Worm (Caenorhabditis elegans) whole organism, L1 larva: ENCODE data around the gene T28B11.1.
A peak's percentile ranks its signal among the peaks of the same experiment; 100 is the strongest.

Experiments used
- ceh-63 ChIP-seq: fragments of 200-800 bp; sonication (Bioruptor generic); optimal IDR thresholded peaks from 2 replicates; lab custom pipeline; 2018; ENCODE audit warnings: mild to moderate bottlenecking, missing genetic modification characterization, missing compliant biosample characterization
- efl-1 ChIP-seq, 4 experiments: fragments of 150-350 bp; optimal IDR thresholded peaks in 3 of 4; peaks in 1 of 4; 1 replicate in 1 of 4; 2 replicates in 3 of 4; lab custom pipeline; 2014; ENCODE audit warnings: missing biosample characterization in 2 of 4, missing genetic modification characterization in 2 of 4, missing genetic modification reagents in 2 of 4
- lin-13 ChIP-seq: fragments of 150-350 bp; optimal IDR thresholded peaks from 2 replicates; lab custom pipeline; 2014; ENCODE audit warnings: missing biosample characterization, missing genetic modification reagents, missing genetic modification characterization
- lin-14 ChIP-seq: fragments of 200-800 bp; sonication (Bioruptor generic); optimal IDR thresholded peaks from 2 replicates; lab custom pipeline; 2018; ENCODE audit warnings: mild to moderate bottlenecking, missing genetic modification characterization, moderate library complexity, missing compliant biosample characterization
- lsy-2 ChIP-seq, 2 experiments: fragments of 150-350 bp; optimal IDR thresholded peaks; 2 replicates each; lab custom pipeline; 2014; ENCODE audit warnings: missing biosample characterization in 2 of 2, missing genetic modification characterization in 2 of 2
- mep-1 ChIP-seq: fragments of 150-350 bp; optimal IDR thresholded peaks from 2 replicates; lab custom pipeline; 2014; ENCODE audit warnings: missing biosample characterization, missing genetic modification characterization
- nhr-71 ChIP-seq: sonication (generic microtip); optimal IDR thresholded peaks from 2 replicates; lab custom pipeline; 2016; ENCODE audit warnings: mild to moderate bottlenecking, missing genetic modification characterization, moderate library complexity, missing compliant biosample characterization
- pag-3 ChIP-seq: sonication (generic microtip); optimal IDR thresholded peaks from 2 replicates; lab custom pipeline; 2017; ENCODE audit warnings: missing genetic modification characterization, mild to moderate bottlenecking, missing compliant biosample characterization, antibody characterized with exemption, borderline replicate concordance; ENCODE audit not compliant: insufficient read depth
- rnt-1 ChIP-seq: sonication (generic microtip); optimal IDR thresholded peaks from 2 replicates; lab custom pipeline; 2016; ENCODE audit warnings: mild to moderate bottlenecking, missing genetic modification characterization, moderate library complexity, missing compliant biosample characterization
- snu-23 ChIP-seq: sonication (generic microtip); optimal IDR thresholded peaks from 2 replicates; lab custom pipeline; 2016; ENCODE audit warnings: missing genetic modification characterization, missing compliant biosample characterization
- unc-130 ChIP-seq: fragments of 150-350 bp; optimal IDR thresholded peaks from 2 replicates; lab custom pipeline; 2017; ENCODE audit warnings: missing biosample characterization, missing genetic modification characterization, inconsistent platforms
- unc-86 ChIP-seq: sonication (generic microtip); optimal IDR thresholded peaks from 2 replicates; lab custom pipeline; 2016; ENCODE audit warnings: missing genetic modification characterization, missing compliant biosample characterization
- zip-4 ChIP-seq: fragments of 200-800 bp; sonication (Bioruptor generic); optimal IDR thresholded peaks from 2 replicates; lab custom pipeline; 2018; ENCODE audit warnings: mild to moderate bottlenecking, missing genetic modification characterization, moderate library complexity, missing compliant biosample characterization

The T28B11.1 gene

ce11 chrV:10667284-10667683 is 64.9 kb downstream of the T28B11.1 start, which contains the start of gene twk-12:
twk-12 (plus strand) TSS chrV:10667584.
- TF ChIP-seq efl-1 (optimal IDR thresholded peaks at IDR 0.05; lab: Kevin White, UChicago) (no peak), efl-1 (GFP tag; optimal IDR thresholded peaks at IDR 0.05 in 1 of 2; lab: Kevin White, UChicago) (peak in 1 of 2 experiments; percentile 23), ceh-63 (GFP tag; lab: Kevin White, UChicago) (no peak)
- TF ChIP-seq, all 84 proteins: peak for 1

ce11 chrV:10664271-10664670 is 68.0 kb downstream of the T28B11.1 start:
- TF ChIP-seq zip-4 (no peak), lin-14 (GFP tag; lab: Kevin White, UChicago) (peak; percentile 46), snu-23 (GFP tag; lab: Kevin White, UChicago) (peak; percentile 10), unc-130 (tag; lab: Kevin White, UChicago) (peak; percentile 11), lin-13 (GFP tag; lab: Kevin White, UChicago) (no peak), pag-3 (tag; lab: Kevin White, UChicago) (peak; percentile 63), rnt-1 (peak; percentile 69), mep-1 (tag; lab: Kevin White, UChicago) (peak; percentile 14), unc-86 (tag; lab: Kevin White, UChicago) (no peak), nhr-71 (tag; lab: Kevin White, UChicago) (peak; percentile 56), lsy-2 (tag; optimal IDR thresholded peaks at IDR 0.05; lab: Kevin White, UChicago) (peak in 1 of 2 experiments; percentile 33)
